Fruit fly (Drosophila melanogaster) whole organism, embryonic: Measurements from ENCODE around the gene CHKov1.

Source experiments
- B-H1 ChIP-seq: fragments of 200-800 bp; sonication (Bioruptor generic); IDR thresholded peaks from 3 replicates; pipeline ENCODE4 v1.3.6; 2022; ENCODE audit warnings: missing biosample characterization, missing genetic modification characterization
- CG10147 ChIP-seq: fragments of 200-800 bp; sonication (Bioruptor generic); optimal IDR thresholded peaks from 2 replicates; lab custom pipeline; 2019; ENCODE audit warnings: missing biosample characterization, mild to moderate bottlenecking, missing genetic modification characterization, moderate library complexity
- CG12769 ChIP-seq: fragments of 200-800 bp; sonication (Bioruptor generic); optimal IDR thresholded peaks from 2 replicates; lab custom pipeline; 2019; ENCODE audit warnings: missing biosample characterization, mild to moderate bottlenecking, missing genetic modification characterization, moderate library complexity
- CG13424 ChIP-seq: fragments of 200-800 bp; sonication (Bioruptor generic); optimal IDR thresholded peaks from 2 replicates; lab custom pipeline; 2019; ENCODE audit warnings: missing biosample characterization, mild to moderate bottlenecking, missing genetic modification characterization, moderate library complexity
- CG14441 ChIP-seq: fragments of 200-800 bp; sonication (Bioruptor generic); IDR thresholded peaks from 2 replicates; pipeline ENCODE4 v1.3.6; 2022; ENCODE audit warnings: missing biosample characterization, missing genetic modification characterization
- CG15073 ChIP-seq: fragments of 200-800 bp; sonication (Bioruptor generic); optimal IDR thresholded peaks from 2 replicates; lab custom pipeline; 2016; ENCODE audit warnings: missing biosample characterization, missing genetic modification characterization
- CG15269 ChIP-seq: fragments of 200-800 bp; sonication (Bioruptor generic); optimal IDR thresholded peaks from 2 replicates; lab custom pipeline; 2018; ENCODE audit warnings: missing biosample characterization, mild to moderate bottlenecking, missing genetic modification characterization, moderate library complexity
- CG1529 ChIP-seq: fragments of 200-800 bp; sonication (Bioruptor generic); optimal IDR thresholded peaks from 3 replicates; lab custom pipeline; 2018; ENCODE audit warnings: missing biosample characterization, missing genetic modification characterization
- CG15601 ChIP-seq: fragments of 200-800 bp; sonication (Bioruptor generic); optimal IDR thresholded peaks from 3 replicates; lab custom pipeline; 2019; ENCODE audit warnings: missing biosample characterization, mild to moderate bottlenecking, missing genetic modification characterization, moderate library complexity
- CG17361 ChIP-seq: fragments of 200-800 bp; sonication (Bioruptor generic); IDR thresholded peaks from 3 replicates; pipeline ENCODE4 v1.3.6; 2022; ENCODE audit warnings: missing biosample characterization, missing genetic modification characterization
- CG17385 ChIP-seq: fragments of 200-800 bp; sonication (Bioruptor generic); optimal IDR thresholded peaks from 3 replicates; lab custom pipeline; 2018; ENCODE audit warnings: missing biosample characterization, mild to moderate bottlenecking, missing genetic modification characterization
- CG17568 ChIP-seq: fragments of 200-800 bp; sonication (Bioruptor generic); optimal IDR thresholded peaks from 2 replicates; lab custom pipeline; 2018; ENCODE audit warnings: missing biosample characterization, mild to moderate bottlenecking, missing genetic modification characterization, moderate library complexity
- CG30020 ChIP-seq: fragments of 200-800 bp; optimal IDR thresholded peaks from 2 replicates; lab custom pipeline; 2019; ENCODE audit warnings: missing biosample characterization, mild to moderate bottlenecking, missing genetic modification characterization, moderate library complexity
- CG3281 ChIP-seq: fragments of 200-800 bp; sonication (Bioruptor generic); optimal IDR thresholded peaks from 3 replicates; lab custom pipeline; 2017; ENCODE audit warnings: missing biosample characterization, mild to moderate bottlenecking, missing genetic modification characterization
- CG3726 ChIP-seq: fragments of 200-800 bp; sonication (Bioruptor generic); IDR thresholded peaks from 3 replicates; pipeline ENCODE4, ENCODE4 v1.3.6; 2022; ENCODE audit warnings: missing biosample characterization, missing genetic modification characterization
- CG6854 ChIP-seq: fragments of 200-800 bp; sonication (Bioruptor generic); optimal IDR thresholded peaks from 3 replicates; lab custom pipeline; 2017; ENCODE audit warnings: missing biosample characterization, mild to moderate bottlenecking, missing genetic modification characterization
- CG7271 ChIP-seq: fragments of 200-800 bp; sonication (Bioruptor generic); optimal IDR thresholded peaks from 2 replicates; lab custom pipeline; 2018; ENCODE audit warnings: missing biosample characterization, mild to moderate bottlenecking, missing genetic modification characterization, moderate library complexity
- CG9609 ChIP-seq: fragments of 200-800 bp; sonication (Bioruptor generic); optimal IDR thresholded peaks from 3 replicates; lab custom pipeline; 2016; ENCODE audit warnings: missing biosample characterization, missing genetic modification characterization
- CG9932 ChIP-seq: fragments of 200-800 bp; sonication (Bioruptor generic); IDR thresholded peaks from 2 replicates; pipeline ENCODE4 v1.3.6; 2022; ENCODE audit warnings: missing biosample characterization, missing genetic modification characterization
- GATAe ChIP-seq: fragments of 200-800 bp; sonication (Bioruptor generic); conservative IDR thresholded peaks from 2 replicates; pipeline ENCODE4 v1.3.6; 2022; ENCODE audit warnings: missing biosample characterization, missing genetic modification characterization
- HLH3B ChIP-seq: fragments of 200-800 bp; sonication (Bioruptor generic); IDR thresholded peaks from 2 replicates; pipeline ENCODE4 v1.3.6; 2022; ENCODE audit warnings: missing biosample characterization, missing genetic modification characterization
- HmgZ ChIP-seq: fragments of 200-800 bp; sonication (Bioruptor generic); optimal IDR thresholded peaks from 2 replicates; lab custom pipeline; 2018; ENCODE audit warnings: missing biosample characterization, mild to moderate bottlenecking, missing genetic modification characterization
- Hmr ChIP-seq: fragments of 200-800 bp; sonication (Bioruptor generic); optimal IDR thresholded peaks from 3 replicates; lab custom pipeline; 2017; ENCODE audit warnings: mild to moderate bottlenecking, missing biosample characterization, missing genetic modification reagents, missing genetic modification characterization
- NC2β ChIP-seq: fragments of 200-800 bp; sonication (Bioruptor generic); optimal IDR thresholded peaks from 2 replicates; lab custom pipeline; 2016; ENCODE audit warnings: missing biosample characterization, missing genetic modification characterization
- Rfx ChIP-seq: fragments of 200-800 bp; sonication (Bioruptor generic); IDR thresholded peaks from 2 replicates; pipeline ENCODE4 v1.3.6; 2022; ENCODE audit warnings: missing biosample characterization, missing genetic modification characterization
- Six4 ChIP-seq: fragments of 200-800 bp; sonication (Bioruptor generic); optimal IDR thresholded peaks from 2 replicates; lab custom pipeline; 2016; ENCODE audit warnings: missing biosample characterization, missing genetic modification characterization
- Trl ChIP-seq, 3 experiments: fragments of >200 bp in 2 of 3; fragments of 200-800 bp in 1 of 3; sonication (Bioruptor generic) in 1 of 3; optimal IDR thresholded peaks; 2 replicates in 1 of 3; 3 replicates in 2 of 3; lab custom pipeline; 2016 to 2017; ENCODE audit warnings: missing biosample characterization in 1 of 3, missing genetic modification characterization in 1 of 3
- bab2 ChIP-seq: fragments of 200-800 bp; sonication (Bioruptor generic); optimal IDR thresholded peaks from 2 replicates; lab custom pipeline; 2016; ENCODE audit warnings: missing biosample characterization, missing genetic modification characterization
- caup ChIP-seq: fragments of 200-800 bp; sonication (Bioruptor generic); optimal IDR thresholded peaks from 3 replicates; lab custom pipeline; 2017; ENCODE audit warnings: missing biosample characterization, mild to moderate bottlenecking, missing genetic modification characterization, moderate library complexity; ENCODE audit not compliant: severe bottlenecking
- cwo ChIP-seq: fragments of 200-800 bp; sonication (Bioruptor generic); optimal IDR thresholded peaks from 3 replicates; lab custom pipeline; 2017; ENCODE audit warnings: missing biosample characterization, missing genetic modification characterization, mild to moderate bottlenecking, moderate library complexity, missing genetic modification reagents
- exex ChIP-seq: fragments of 200-800 bp; sonication (Bioruptor generic); optimal IDR thresholded peaks from 4 replicates; lab custom pipeline; 2018; ENCODE audit warnings: missing biosample characterization, mild to moderate bottlenecking, missing genetic modification characterization, moderate library complexity
- jing ChIP-seq: fragments of 200-800 bp; sonication (Bioruptor generic); optimal IDR thresholded peaks from 2 replicates; lab custom pipeline; 2018; ENCODE audit warnings: missing biosample characterization, mild to moderate bottlenecking, missing genetic modification characterization
- lab ChIP-seq: fragments of 200-800 bp; sonication (Bioruptor generic); optimal IDR thresholded peaks from 3 replicates; lab custom pipeline; 2017; ENCODE audit warnings: missing biosample characterization, missing genetic modification characterization, mild to moderate bottlenecking, moderate library complexity, missing genetic modification reagents
- mirr ChIP-seq: fragments of 200-800 bp; sonication (Bioruptor generic); optimal IDR thresholded peaks from 3 replicates; lab custom pipeline; 2018; ENCODE audit warnings: missing biosample characterization, mild to moderate bottlenecking, missing genetic modification characterization
- odd ChIP-seq: fragments of 200-800 bp; sonication (Bioruptor generic); optimal IDR thresholded peaks from 2 replicates; lab custom pipeline; 2017; ENCODE audit warnings: missing biosample characterization, mild to moderate bottlenecking, missing genetic modification characterization
- phol ChIP-seq: fragments of 200-800 bp; sonication (Bioruptor generic); optimal IDR thresholded peaks from 3 replicates; lab custom pipeline; 2018; ENCODE audit warnings: missing biosample characterization, mild to moderate bottlenecking, missing genetic modification characterization, moderate library complexity
- pnt ChIP-seq: fragments of 200-800 bp; sonication (Bioruptor generic); optimal IDR thresholded peaks from 3 replicates; lab custom pipeline; 2016; ENCODE audit warnings: missing biosample characterization, missing genetic modification characterization
- ranshi ChIP-seq: fragments of 200-800 bp; sonication (Bioruptor generic); IDR thresholded peaks from 2 replicates; pipeline ENCODE4 v1.3.6; 2022; ENCODE audit warnings: missing biosample characterization, missing genetic modification characterization
- sd ChIP-seq: fragments of 200-800 bp; sonication (Bioruptor generic); optimal IDR thresholded peaks from 3 replicates; lab custom pipeline; 2018; ENCODE audit warnings: missing biosample characterization, mild to moderate bottlenecking, missing genetic modification characterization, moderate library complexity
- sens ChIP-seq: fragments of 200-800 bp; sonication (Bioruptor generic); peaks from one replicate; lab custom pipeline; 2016; ENCODE audit warnings: missing biosample characterization, missing genetic modification characterization
- seq ChIP-seq: fragments of 200-800 bp; sonication (Bioruptor generic); IDR thresholded peaks from 2 replicates; pipeline ENCODE4 v1.3.6; 2022; ENCODE audit warnings: missing biosample characterization, missing genetic modification characterization
- sug ChIP-seq: fragments of 200-800 bp; optimal IDR thresholded peaks from 2 replicates; lab custom pipeline; 2019; ENCODE audit warnings: missing biosample characterization, mild to moderate bottlenecking, missing genetic modification characterization, moderate library complexity
- tap ChIP-seq: fragments of 200-800 bp; optimal IDR thresholded peaks from 3 replicates; lab custom pipeline; 2019; ENCODE audit warnings: missing biosample characterization, mild to moderate bottlenecking, missing genetic modification characterization, moderate library complexity
- trem ChIP-seq: fragments of 200-800 bp; optimal IDR thresholded peaks from 3 replicates; lab custom pipeline; 2019; ENCODE audit warnings: missing biosample characterization, mild to moderate bottlenecking, missing genetic modification characterization, moderate library complexity
- unc-4 ChIP-seq: fragments of 200-800 bp; sonication (Bioruptor generic); IDR thresholded peaks from 2 replicates; pipeline ENCODE4 v1.3.6; 2022; ENCODE audit warnings: missing biosample characterization, missing genetic modification characterization; ENCODE audit not compliant: partially characterized antibody
- zfh1 ChIP-seq: fragments of 200-800 bp; sonication (Bioruptor generic); IDR thresholded peaks from 3 replicates; pipeline ENCODE4 v1.3.6; 2022; ENCODE audit warnings: missing biosample characterization, missing genetic modification characterization

CHKov1 gene

dm6 chr3R:25295320-25296020, 33.6 kb downstream of the CHKov1 start, which contains the start of gene CG31102 (continued):
- TF ChIP-seq CG17361: no peak
- no peak for TF ChIP-seq B-H1 (GFP tag; lab: Robert Waterston, UW)
- TF ChIP-seq CG14441 (GFP tag; lab: Robert Waterston, UW): no peak
- TF ChIP-seq CG15269 (tag; lab: Kevin White, UChicago): no peak
- TF ChIP-seq sug (tag; lab: Kevin White, UChicago): peak; percentile 53
- TF ChIP-seq CG15073 (GFP tag; lab: Kevin White, UChicago): no peak
- no peak for TF ChIP-seq trem

- no peak for TF ChIP-seq CG3726
- TF ChIP-seq CG9932 (GFP tag; lab: Robert Waterston, UW): no peak
- peak; percentile 0 for TF ChIP-seq CG15601
- no peak for TF ChIP-seq pnt
- no peak for TF ChIP-seq CG1529 (GFP tag; lab: Kevin White, UChicago)
- no peak; the same call in 1 of the 2 replicates for TF ChIP-seq ranshi (GFP tag; lab: Robert Waterston, UW)
- TF ChIP-seq Trl (optimal IDR thresholded peaks at IDR 0.05; lab: Kevin White, UChicago): peak; percentile 47 to 51
- no peak for TF ChIP-seq Trl (GFP tag; optimal IDR thresholded peaks at IDR 0.05; lab: Kevin White, UChicago)
- no peak for TF ChIP-seq HLH3B (GFP tag; lab: Robert Waterston, UW)
- TF ChIP-seq cwo (GFP tag; lab: Kevin White, UChicago): peak; percentile 62
- peak; percentile 7; the same call in 1 of the 2 replicates for TF ChIP-seq Rfx (GFP tag; lab: Robert Waterston, UW)
- peak; percentile 47 for TF ChIP-seq CG17385 (GFP tag; lab: Kevin White, UChicago)
- peak; percentile 20 for TF ChIP-seq sens (GFP tag; lab: Kevin White, UChicago)
- peak; percentile 49 for TF ChIP-seq exex
- TF ChIP-seq CG17568 (GFP tag; lab: Kevin White, UChicago): peak; percentile 63
- TF ChIP-seq sd (tag; lab: Kevin White, UChicago): peak; percentile 95
- peak; percentile 11 for TF ChIP-seq CG10147 (GFP tag; lab: Kevin White, UChicago)
- peak; percentile 76 for TF ChIP-seq mirr
- TF ChIP-seq GATAe (GFP tag; lab: Robert Waterston, UW): no peak
- TF ChIP-seq CG30020 (tag; lab: Kevin White, UChicago): no peak
- TF ChIP-seq odd (GFP tag; lab: Kevin White, UChicago): peak; percentile 53
- TF ChIP-seq HmgZ (tag; lab: Kevin White, UChicago): peak; percentile 20
- no peak for TF ChIP-seq seq (GFP tag; lab: Robert Waterston, UW)
- TF ChIP-seq Hmr (GFP tag; lab: Kevin White, UChicago): peak; percentile 35
- TF ChIP-seq zfh1 (GFP tag; lab: Robert Waterston, UW): no peak
- TF ChIP-seq CG15073 (GFP tag; lab: Kevin White, UChicago): no peak
- peak; percentile 90 for TF ChIP-seq sug (tag; lab: Kevin White, UChicago)
- peak; percentile 41 for TF ChIP-seq CG6854 (GFP tag; lab: Kevin White, UChicago)
- no peak for TF ChIP-seq phol (tag; lab: Kevin White, UChicago)
- TF ChIP-seq caup (GFP tag; lab: Kevin White, UChicago): peak; percentile 39
- peak; percentile 50 for TF ChIP-seq CG15269 (tag; lab: Kevin White, UChicago)
- no peak for TF ChIP-seq CG7271 (tag; lab: Kevin White, UChicago)
- no peak for TF ChIP-seq Six4 (GFP tag; lab: Kevin White, UChicago)
- no peak for TF ChIP-seq jing (GFP tag; lab: Kevin White, UChicago)
- peak; percentile 39 for TF ChIP-seq CG12769
- no peak for TF ChIP-seq CG9609 (GFP tag; lab: Kevin White, UChicago)
- TF ChIP-seq lab (GFP tag; lab: Kevin White, UChicago): peak; percentile 48
- no peak for TF ChIP-seq bab2 (GFP tag; lab: Kevin White, UChicago)
- TF ChIP-seq tap: peak; percentile 22
- no peak for TF ChIP-seq NC2β (GFP tag; lab: Kevin White, UChicago)
- peak; percentile 53 for TF ChIP-seq CG3281 (GFP tag; lab: Kevin White, UChicago)
- TF ChIP-seq CG13424 (tag; lab: Kevin White, UChicago): peak; percentile 12
- TF ChIP-seq unc-4 (GFP tag; lab: Robert Waterston, UW): peak; percentile 43; the same call in 1 of the 2 replicates
These were observed 36.2 kb downstream of the CHKov1 start, which contains the start of gene CG31098 for dm6 chr3R:25292864-25293284. Gene CG31098, minus strand, starts transcription at chr3R:25292977.
